Worm (Caenorhabditis elegans) whole organism, L3 larva: ENCODE data around the gene C14B9.2.

ENCODE experiments used
- R02D3.7 ChIP-seq: fragments of 150-350 bp; optimal IDR thresholded peaks from 2 replicates; lab custom pipeline; 2014; ENCODE audit warnings: missing biosample characterization, missing genetic modification characterization
- ZK546.5 ChIP-seq: sonication (generic microtip); optimal IDR thresholded peaks from 2 replicates; lab custom pipeline; 2017; ENCODE audit warnings: missing biosample characterization, missing genetic modification characterization
- aly-2 ChIP-seq: fragments of 150-350 bp; optimal IDR thresholded peaks from 2 replicates; lab custom pipeline; 2014; ENCODE audit warnings: missing biosample characterization, missing genetic modification characterization
- ama-1 ChIP-seq: fragments of 150-350 bp; optimal IDR thresholded peaks from 2 replicates; lab custom pipeline; 2018
- ceh-28 ChIP-seq: fragments of 150-350 bp; optimal IDR thresholded peaks from 2 replicates; lab custom pipeline; 2014; ENCODE audit warnings: missing biosample characterization, missing genetic modification reagents, missing genetic modification characterization
- ceh-82 ChIP-seq: fragments of 150-350 bp; optimal IDR thresholded peaks from 2 replicates; lab custom pipeline; 2014; ENCODE audit warnings: missing biosample characterization, missing genetic modification characterization
- ceh-9 ChIP-seq: sonication (generic microtip); optimal IDR thresholded peaks from 2 replicates; lab custom pipeline; 2018; ENCODE audit warnings: missing biosample characterization, missing genetic modification characterization
- daf-12 ChIP-seq: fragments of 150-350 bp; optimal IDR thresholded peaks from 2 replicates; lab custom pipeline; 2014; ENCODE audit warnings: missing biosample characterization, missing genetic modification reagents, missing genetic modification characterization
- egl-5 ChIP-seq: fragments of 150-350 bp; optimal IDR thresholded peaks from 2 replicates; lab custom pipeline; 2017; ENCODE audit warnings: missing biosample characterization, missing genetic modification reagents, missing genetic modification characterization, inconsistent platforms
- elt-1 ChIP-seq: fragments of 150-350 bp; optimal IDR thresholded peaks from 2 replicates; lab custom pipeline; 2014; ENCODE audit warnings: missing biosample characterization, missing genetic modification characterization
- elt-2 ChIP-seq: sonication (generic microtip); optimal IDR thresholded peaks from 2 replicates; lab custom pipeline; 2016; ENCODE audit warnings: missing genetic modification reagents, mild to moderate bottlenecking, missing genetic modification characterization, missing compliant biosample characterization
- eor-1 ChIP-seq, 2 experiments: fragments of 150-350 bp; optimal IDR thresholded peaks; 2 replicates each; lab custom pipeline; 2014 to 2018; ENCODE audit warnings: missing biosample characterization in 2 of 2, missing genetic modification characterization in 2 of 2
- fos-1 ChIP-seq: fragments of 150-350 bp; optimal IDR thresholded peaks from 2 replicates; lab custom pipeline; 2014; ENCODE audit warnings: missing biosample characterization, missing genetic modification characterization
- hmg-11 ChIP-seq: sonication (generic microtip); optimal IDR thresholded peaks from 2 replicates; lab custom pipeline; 2016; ENCODE audit warnings: missing genetic modification characterization, missing compliant biosample characterization
- jun-1 ChIP-seq: fragments of 150-350 bp; optimal IDR thresholded peaks from 2 replicates; lab custom pipeline; 2014; ENCODE audit warnings: missing biosample characterization, missing genetic modification reagents, missing genetic modification characterization
- lin-15B ChIP-seq: fragments of 150-350 bp; optimal IDR thresholded peaks from 2 replicates; lab custom pipeline; 2014; ENCODE audit warnings: missing biosample characterization, missing genetic modification characterization
- lin-39 ChIP-seq: fragments of 150-350 bp; optimal IDR thresholded peaks from 2 replicates; lab custom pipeline; 2018; ENCODE audit warnings: missing biosample characterization, missing genetic modification reagents, missing genetic modification characterization
- mdl-1 ChIP-seq: fragments of 150-350 bp; optimal IDR thresholded peaks from 2 replicates; lab custom pipeline; 2014; ENCODE audit warnings: missing biosample characterization, missing genetic modification characterization
- mml-1 ChIP-seq: fragments of 150-350 bp; sonication (generic microtip); optimal IDR thresholded peaks from 3 replicates; lab custom pipeline; 2014; ENCODE audit warnings: missing biosample characterization, missing genetic modification characterization
- nfya-1 ChIP-seq: sonication (generic microtip); optimal IDR thresholded peaks from 2 replicates; lab custom pipeline; 2017; ENCODE audit warnings: missing genetic modification characterization, mild to moderate bottlenecking, missing compliant biosample characterization, antibody characterized with exemption, moderate library complexity; ENCODE audit not compliant: insufficient read depth
- nhr-12 ChIP-seq: fragments of 150-350 bp; optimal IDR thresholded peaks from 2 replicates; lab custom pipeline; 2014; ENCODE audit warnings: missing biosample characterization, missing genetic modification characterization
- nhr-23 ChIP-seq: fragments of 150-350 bp; optimal IDR thresholded peaks from 2 replicates; lab custom pipeline; 2014; ENCODE audit warnings: missing biosample characterization, missing genetic modification reagents, missing genetic modification characterization
- nhr-237 ChIP-seq: fragments of 150-350 bp; optimal IDR thresholded peaks from 2 replicates; lab custom pipeline; 2014; ENCODE audit warnings: missing biosample characterization, missing genetic modification characterization
- nhr-25 ChIP-seq: sonication (generic microtip); optimal IDR thresholded peaks from 2 replicates; lab custom pipeline; 2017; ENCODE audit warnings: missing biosample characterization, missing genetic modification characterization
- nhr-28 ChIP-seq: fragments of 150-350 bp; optimal IDR thresholded peaks from 2 replicates; lab custom pipeline; 2014; ENCODE audit warnings: missing biosample characterization, missing genetic modification characterization
- nhr-67 ChIP-seq: fragments of 150-350 bp; optimal IDR thresholded peaks from 2 replicates; lab custom pipeline; 2014; ENCODE audit warnings: missing biosample characterization, missing genetic modification characterization
- nhr-77 ChIP-seq: fragments of 150-350 bp; optimal IDR thresholded peaks from 2 replicates; lab custom pipeline; 2014; ENCODE audit warnings: missing biosample characterization, missing genetic modification characterization
- pha-4 ChIP-seq: fragments of 150-350 bp; optimal IDR thresholded peaks from 2 replicates; lab custom pipeline; 2014; ENCODE audit warnings: missing biosample characterization, missing genetic modification reagents, missing genetic modification characterization
- pqm-1 ChIP-seq: fragments of 150-350 bp; optimal IDR thresholded peaks from 2 replicates; lab custom pipeline; 2017; ENCODE audit warnings: missing biosample characterization, missing genetic modification characterization, inconsistent platforms
- sea-2 ChIP-seq: fragments of 150-350 bp; sonication (generic microtip); optimal IDR thresholded peaks from 4 replicates; lab custom pipeline; 2014; ENCODE audit warnings: missing biosample characterization, missing genetic modification reagents, missing genetic modification characterization
- skn-1 ChIP-seq: fragments of 150-350 bp; optimal IDR thresholded peaks from 2 replicates; lab custom pipeline; 2014; ENCODE audit warnings: missing biosample characterization, missing genetic modification characterization
- tbx-2 ChIP-seq: sonication (generic microtip); optimal IDR thresholded peaks from 2 replicates; lab custom pipeline; 2016; ENCODE audit warnings: mild to moderate bottlenecking, missing genetic modification characterization, missing compliant biosample characterization
- unc-39 ChIP-seq: sonication (generic microtip); optimal IDR thresholded peaks from 4 replicates; lab custom pipeline; 2017; ENCODE audit warnings: missing biosample characterization, missing genetic modification characterization
- unc-62 ChIP-seq: fragments of 150-350 bp; sonication (generic microtip); optimal IDR thresholded peaks from 4 replicates; lab custom pipeline; 2014; ENCODE audit warnings: missing biosample characterization, missing genetic modification reagents, missing genetic modification characterization
- zag-1 ChIP-seq: fragments of 150-350 bp; optimal IDR thresholded peaks from 2 replicates; lab custom pipeline; 2014; ENCODE audit warnings: missing biosample characterization, missing genetic modification characterization
- ztf-11 ChIP-seq: fragments of 150-350 bp; optimal IDR thresholded peaks from 2 replicates; lab custom pipeline; 2014; ENCODE audit warnings: missing biosample characterization, missing genetic modification characterization
- ztf-4 ChIP-seq: fragments of 150-350 bp; optimal IDR thresholded peaks from 2 replicates; lab custom pipeline; 2014; ENCODE audit warnings: missing biosample characterization, missing genetic modification characterization

C14B9.2 gene

ce11 chrIII:8124323-8124722 is 9.1 kb upstream of the C14B9.2 start (continued):
- no peak for TF ChIP-seq nhr-237 (tag; lab: Kevin White, UChicago)
- no peak for TF ChIP-seq nhr-28 (tag; lab: Kevin White, UChicago)
- no peak for TF ChIP-seq ama-1 (lab: Kevin White, UChicago)
- TF ChIP-seq unc-62 (GFP tag; lab: Kevin White, UChicago): no peak
- TF ChIP-seq ztf-4 (tag; lab: Kevin White, UChicago): no peak
- TF ChIP-seq R02D3.7 (tag; lab: Kevin White, UChicago): no peak
- no peak for TF ChIP-seq nhr-67
- no peak for TF ChIP-seq ztf-11 (tag; lab: Kevin White, UChicago)
- peak; percentile 89 for TF ChIP-seq egl-5
- peak; percentile 11 for TF ChIP-seq hmg-11
- no peak for TF ChIP-seq fos-1
- no peak for TF ChIP-seq zag-1
- TF ChIP-seq ceh-28: peak; percentile 41
- no peak for TF ChIP-seq tbx-2
- TF ChIP-seq ceh-82 (tag; lab: Kevin White, UChicago): no peak
- no peak for TF ChIP-seq ceh-9
- TF ChIP-seq nfya-1 (tag; lab: Kevin White, UChicago): peak; percentile 91
- TF ChIP-seq ZK546.5 (tag; lab: Kevin White, UChicago): no peak
- TF ChIP-seq pqm-1: peak; percentile 60
- no peak for TF ChIP-seq nhr-77 (tag; lab: Kevin White, UChicago)
- peak; percentile 50 for TF ChIP-seq jun-1 (tag; lab: Kevin White, UChicago)

- TF ChIP-seq lin-39 (tag; lab: Kevin White, UChicago) (peak; percentile 43), skn-1 (tag; lab: Kevin White, UChicago) (peak; percentile 24), pha-4 (tag; lab: Kevin White, UChicago) (peak; percentile 84), eor-1 (tag; optimal IDR thresholded peaks at IDR 0.05; lab: Kevin White, UChicago) (no peak), ceh-82 (tag; lab: Kevin White, UChicago) (no peak), zag-1 (no peak), hmg-11 (peak; percentile 65), nhr-237 (tag; lab: Kevin White, UChicago) (no peak), lin-15B (tag; lab: Kevin White, UChicago) (peak; percentile 20), daf-12 (tag; lab: Kevin White, UChicago) (no peak), tbx-2 (no peak), unc-39 (tag; lab: Kevin White, UChicago) (no peak), mdl-1 (tag; lab: Kevin White, UChicago) (peak; percentile 6), nhr-77 (tag; lab: Kevin White, UChicago) (peak; percentile 6), ztf-11 (tag; lab: Kevin White, UChicago) (no peak), jun-1 (tag; lab: Kevin White, UChicago) (peak; percentile 1), nhr-67 (no peak), ceh-28 (peak; percentile 23), nhr-23 (tag; lab: Kevin White, UChicago) (peak; percentile 35), elt-2 (peak; percentile 52), nfya-1 (tag; lab: Kevin White, UChicago) (peak; percentile 76), nhr-12 (tag; lab: Kevin White, UChicago) (no peak), nhr-25 (tag; lab: Kevin White, UChicago) (peak; percentile 64), pqm-1 (peak; percentile 49), egl-5 (peak; percentile 68), fos-1 (no peak), elt-1 (tag; lab: Kevin White, UChicago) (no peak)
These were observed 8.2 kb upstream of the C14B9.2 start for ce11 chrIII:8125234-8125633.

ce11 chrIII:8126978-8127377 is 6.5 kb upstream of the C14B9.2 start:
- TF ChIP-seq ceh-9 (no peak), hmg-11 (peak; percentile 87), nfya-1 (tag; lab: Kevin White, UChicago) (peak; percentile 55), lin-39 (tag; lab: Kevin White, UChicago) (peak; percentile 76), daf-12 (tag; lab: Kevin White, UChicago) (no peak), nhr-25 (tag; lab: Kevin White, UChicago) (no peak), pha-4 (tag; lab: Kevin White, UChicago) (peak; percentile 38), skn-1 (tag; lab: Kevin White, UChicago) (no peak), ceh-28 (no peak)

ce11 chrIII:8129195-8129594 is 4.3 kb upstream of the C14B9.2 start:
- TF ChIP-seq skn-1 (tag; lab: Kevin White, UChicago) (no peak), pqm-1 (no peak), ceh-82 (tag; lab: Kevin White, UChicago) (no peak), mdl-1 (tag; lab: Kevin White, UChicago) (no peak), ZK546.5 (tag; lab: Kevin White, UChicago) (no peak), nhr-77 (tag; lab: Kevin White, UChicago) (no peak), R02D3.7 (tag; lab: Kevin White, UChicago) (no peak), ceh-28 (no peak), aly-2 (tag; lab: Kevin White, UChicago) (no peak), daf-12 (tag; lab: Kevin White, UChicago) (no peak), eor-1 (tag; optimal IDR thresholded peaks at IDR 0.05; lab: Kevin White, UChicago) (no peak), unc-39 (tag; lab: Kevin White, UChicago) (no peak), lin-39 (tag; lab: Kevin White, UChicago) (no peak), tbx-2 (no peak), nhr-67 (no peak), lin-15B (tag; lab: Kevin White, UChicago) (no peak), ztf-4 (tag; lab: Kevin White, UChicago) (no peak), sea-2 (GFP tag; lab: Kevin White, UChicago) (no peak), mml-1 (tag; lab: Kevin White, UChicago) (no peak)
